Fruit fly (Drosophila melanogaster) whole organism: Measurements from ENCODE around the gene Bace.

Experiments used
- CG8478 ChIP-seq: fragments of >200 bp; optimal IDR thresholded peaks from 2 replicates; lab custom pipeline; 2018; ENCODE audit warnings: inconsistent platforms
- Dll ChIP-seq: fragments of >200 bp; optimal IDR thresholded peaks from 2 replicates; lab custom pipeline; 2017
- EcR ChIP-seq, 2 experiments: fragments of >200 bp; optimal IDR thresholded peaks; 2 replicates each; lab custom pipeline; 2017; ENCODE audit warnings: missing biosample characterization in 2 of 2, missing genetic modification characterization in 2 of 2, missing genetic modification reagents in 2 of 2
- pan ChIP-seq: fragments of >200 bp; optimal IDR thresholded peaks from 2 replicates; lab custom pipeline; 2017
- psq ChIP-seq: fragments of >200 bp; optimal IDR thresholded peaks from 2 replicates; lab custom pipeline; 2017
- usp ChIP-seq: fragments of >200 bp; optimal IDR thresholded peaks from 2 replicates; lab custom pipeline; 2017; ENCODE audit warnings: missing biosample characterization, missing genetic modification characterization, mixed read lengths

Gene Bace

dm6 chr2L:8496269-8496668 is at the start of gene Bace:
TSS of gene Bace (minus strand) at chr2L:8496307.
- TF ChIP-seq EcR (GFP tag; optimal IDR thresholded peaks at IDR 0.05; lab: Kevin White, UChicago) (no peak), CG8478 (lab: Kevin White, UChicago) (no peak), psq (lab: Kevin White, UChicago) (no peak), Dll (no peak), usp (GFP tag; lab: Kevin White, UChicago) (no peak), pan (lab: Kevin White, UChicago) (no peak)

dm6 chr2L:8545393-8546100 is 49.4 kb upstream of the Bace start:
- TF ChIP-seq CG8478 (lab: Kevin White, UChicago) (no peak), usp (GFP tag; lab: Kevin White, UChicago) (no peak), EcR (GFP tag; optimal IDR thresholded peaks at IDR 0.05; lab: Kevin White, UChicago) (no peak), psq (lab: Kevin White, UChicago) (no peak), Dll (no peak), pan (lab: Kevin White, UChicago) (no peak)

DNA sequence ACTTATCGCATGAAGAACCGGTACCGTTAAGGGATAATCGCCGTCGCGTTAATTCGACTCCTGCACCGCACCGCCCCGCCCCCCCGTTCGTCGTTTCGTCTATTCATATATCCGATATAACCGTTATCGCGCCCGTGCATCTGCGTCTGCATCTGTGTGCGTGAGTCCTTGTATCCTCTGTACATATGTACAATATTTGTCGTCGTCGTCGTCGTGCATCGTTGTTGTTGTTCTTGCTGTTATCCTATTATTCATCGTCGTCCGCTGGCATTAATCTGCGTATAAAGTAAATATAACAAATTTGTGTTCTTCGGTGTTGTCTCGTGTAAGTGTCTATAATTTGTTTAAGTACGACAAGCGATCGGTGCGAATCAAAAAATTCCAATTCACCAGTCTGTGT is 48.5 kb upstream of the Bace start:
- TF ChIP-seq psq (lab: Kevin White, UChicago), result no peak
- no peak for TF ChIP-seq usp (GFP tag; lab: Kevin White, UChicago)
- no peak for TF ChIP-seq CG8478 (lab: Kevin White, UChicago)
- no peak for TF ChIP-seq Dll
- TF ChIP-seq EcR (GFP tag; optimal IDR thresholded peaks at IDR 0.05; lab: Kevin White, UChicago), result no peak
- no peak for TF ChIP-seq pan (lab: Kevin White, UChicago)

DNA sequence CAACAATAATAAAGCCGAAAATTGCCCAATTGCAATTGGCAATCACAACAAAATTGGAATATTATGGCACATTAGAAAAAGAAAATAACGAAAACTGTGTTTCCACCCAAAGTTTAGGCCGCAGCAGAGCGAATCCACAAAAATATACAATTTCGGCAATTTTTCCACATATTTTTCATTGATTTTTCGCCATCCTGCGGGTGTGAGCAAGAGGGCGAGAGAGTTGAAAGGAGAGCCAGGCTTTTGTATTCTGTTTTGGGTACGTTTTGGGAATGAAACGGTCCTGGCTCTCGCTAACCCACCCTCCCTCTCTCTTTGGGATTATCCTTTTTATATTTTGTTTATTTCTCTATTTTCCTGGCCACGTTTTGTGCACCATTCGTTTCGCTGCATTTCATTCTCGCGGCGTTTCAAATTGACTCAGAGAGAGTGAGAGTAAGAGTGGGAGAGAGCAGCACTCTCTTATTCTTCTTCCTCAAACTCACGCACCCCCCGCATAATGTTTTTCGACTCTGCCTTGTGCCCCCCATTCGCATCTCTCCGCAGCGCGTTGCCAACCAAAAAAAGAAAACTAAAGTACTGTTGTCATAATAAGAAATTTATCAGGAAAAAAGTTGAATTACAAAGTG is 47.7 kb upstream of the Bace start:
- TF ChIP-seq psq (lab: Kevin White, UChicago) (no peak), EcR (GFP tag; optimal IDR thresholded peaks at IDR 0.05; lab: Kevin White, UChicago) (no peak), usp (GFP tag; lab: Kevin White, UChicago) (no peak), CG8478 (lab: Kevin White, UChicago) (no peak), Dll (no peak), pan (lab: Kevin White, UChicago) (no peak)

DNA sequence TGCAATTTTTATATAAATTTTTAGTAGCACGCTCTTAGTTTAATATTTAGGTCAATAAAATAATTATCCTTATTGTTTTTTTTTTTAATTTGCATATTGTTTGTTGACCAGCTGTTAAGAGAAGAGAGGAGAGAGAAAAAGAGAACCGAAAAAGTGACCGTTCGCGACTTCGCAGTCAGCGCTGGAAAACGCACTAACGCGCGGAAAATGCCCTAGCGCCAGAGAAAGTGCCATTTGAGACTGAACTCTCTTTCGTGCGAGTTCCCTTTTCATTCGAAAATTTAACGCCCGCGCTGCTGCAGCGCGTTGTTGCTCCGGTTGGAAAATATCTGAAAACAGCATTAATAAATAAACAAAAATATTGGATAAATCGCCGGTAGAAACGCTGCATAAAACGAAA is 47.0 kb upstream of the Bace start:
- no peak for TF ChIP-seq psq (lab: Kevin White, UChicago)
- no peak for TF ChIP-seq usp (GFP tag; lab: Kevin White, UChicago)
- no peak for TF ChIP-seq CG8478 (lab: Kevin White, UChicago)
- no peak for TF ChIP-seq pan (lab: Kevin White, UChicago)
- TF ChIP-seq Dll, result no peak
- no peak for TF ChIP-seq EcR (GFP tag; optimal IDR thresholded peaks at IDR 0.05; lab: Kevin White, UChicago)

DNA sequence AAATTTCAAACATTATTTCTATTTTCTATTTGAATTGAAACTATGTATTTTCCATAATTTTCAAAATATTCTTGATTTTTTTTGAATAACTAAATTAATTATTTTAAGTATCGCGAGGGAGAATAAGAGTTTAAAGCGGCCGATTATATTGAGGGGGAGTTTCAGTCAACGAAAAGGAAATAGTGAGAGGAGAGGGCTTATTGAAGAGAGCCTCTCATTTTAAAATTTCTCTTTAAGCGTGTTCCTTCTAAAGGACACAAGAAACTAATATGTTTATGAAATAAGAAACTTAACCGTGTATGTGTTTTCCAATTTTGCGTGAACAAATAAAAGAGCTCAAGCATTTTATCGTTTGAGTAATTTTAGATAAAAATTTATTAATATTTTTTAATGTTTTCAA is 46.5 kb upstream of the Bace start:
- TF ChIP-seq CG8478 (lab: Kevin White, UChicago), result no peak
- TF ChIP-seq pan (lab: Kevin White, UChicago), result no peak
- no peak for TF ChIP-seq usp (GFP tag; lab: Kevin White, UChicago)
- no peak for TF ChIP-seq Dll
- no peak for TF ChIP-seq EcR (GFP tag; optimal IDR thresholded peaks at IDR 0.05; lab: Kevin White, UChicago)
- TF ChIP-seq psq (lab: Kevin White, UChicago), result no peak

dm6 chr2L:8542234-8542572 is 46.1 kb upstream of the Bace start:
- TF ChIP-seq psq (lab: Kevin White, UChicago) (no peak), EcR (GFP tag; optimal IDR thresholded peaks at IDR 0.05; lab: Kevin White, UChicago) (no peak), Dll (no peak), usp (GFP tag; lab: Kevin White, UChicago) (no peak), pan (lab: Kevin White, UChicago) (no peak), CG8478 (lab: Kevin White, UChicago) (no peak)

DNA sequence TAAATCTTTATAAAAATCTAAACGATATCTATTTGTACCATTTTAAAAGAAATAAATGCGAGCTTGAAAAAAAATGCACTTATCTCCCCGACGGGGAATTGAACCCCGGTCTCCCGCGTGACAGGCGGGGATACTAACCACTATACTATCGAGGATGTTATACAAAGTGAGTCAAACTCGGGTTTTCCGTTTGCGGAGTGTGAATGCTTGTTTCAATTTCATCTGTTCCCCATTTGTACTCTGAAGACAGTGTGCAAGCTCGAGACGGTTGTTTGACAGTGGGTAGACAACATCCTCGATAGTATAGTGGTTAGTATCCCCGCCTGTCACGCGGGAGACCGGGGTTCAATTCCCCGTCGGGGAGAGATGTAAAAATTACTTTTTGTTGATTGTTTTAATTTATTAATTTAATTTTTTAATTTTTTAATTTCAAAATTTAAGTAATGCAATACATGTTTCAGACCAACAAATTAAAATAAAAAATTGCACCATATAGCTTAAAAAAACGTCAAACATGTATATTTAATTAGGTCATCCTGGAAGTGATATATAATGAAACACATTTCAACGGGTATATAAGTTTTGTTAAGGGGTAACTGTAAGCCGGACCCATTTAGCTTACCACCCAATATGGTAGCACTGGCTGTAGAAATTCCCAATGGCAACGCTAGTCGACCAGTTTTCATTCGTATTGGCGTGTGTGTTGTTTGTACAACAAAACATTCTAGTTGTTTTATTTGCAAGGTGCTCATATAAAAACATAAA is 45.5 kb upstream of the Bace start, which contains the start of gene Sema1a:
TSS of gene Sema1a (plus strand) at position 679 of the 765 bp plus-strand sequence.
- TF ChIP-seq CG8478 (lab: Kevin White, UChicago) (no peak), psq (lab: Kevin White, UChicago) (no peak), usp (GFP tag; lab: Kevin White, UChicago) (no peak), pan (lab: Kevin White, UChicago) (peak; percentile 84), Dll (no peak), EcR (GFP tag; optimal IDR thresholded peaks at IDR 0.05; lab: Kevin White, UChicago) (no peak)

- TF ChIP-seq pan (lab: Kevin White, UChicago) (no peak), CG8478 (lab: Kevin White, UChicago) (no peak), usp (GFP tag; lab: Kevin White, UChicago) (no peak), EcR (GFP tag; optimal IDR thresholded peaks at IDR 0.05; lab: Kevin White, UChicago) (no peak), Dll (no peak), psq (lab: Kevin White, UChicago) (no peak)
These were observed 42.4 kb upstream of the Bace start for dm6 chr2L:8538449-8539050.

DNA sequence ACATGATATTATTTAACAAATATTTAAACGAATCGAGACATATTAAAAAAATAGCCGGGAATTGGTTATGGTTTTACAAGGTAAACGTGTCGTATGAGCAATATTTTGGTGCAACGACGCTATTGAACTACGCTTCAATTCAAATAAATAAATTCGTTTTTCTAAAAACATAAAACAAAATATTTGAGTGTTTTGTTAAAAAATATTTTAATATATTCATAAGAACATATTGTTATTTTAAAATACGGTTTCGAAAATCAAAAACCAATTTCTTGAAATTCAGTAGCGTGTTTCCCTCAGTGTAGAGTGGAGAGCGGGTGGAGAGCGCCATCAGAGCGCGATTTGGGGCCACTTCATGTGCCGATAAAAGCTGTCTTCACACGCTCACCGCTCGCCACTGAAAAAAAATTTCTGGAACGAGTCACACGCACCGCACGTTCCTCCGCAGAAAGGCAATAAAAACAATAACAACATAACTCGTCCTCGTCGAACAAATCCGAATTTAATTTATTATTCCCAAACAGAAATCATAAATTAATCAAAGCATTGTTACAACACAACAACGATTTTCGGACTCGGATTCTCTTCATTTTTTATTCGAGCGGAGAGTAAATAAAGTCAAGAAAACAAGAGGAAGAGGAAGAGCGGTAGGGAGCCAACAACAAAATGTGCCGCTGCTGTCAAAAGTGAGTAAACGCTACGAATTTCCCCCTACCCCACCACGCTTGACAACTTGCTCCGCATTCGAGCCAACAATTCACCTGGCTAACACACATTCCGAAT is 39.5 kb upstream of the Bace start:
- no peak for TF ChIP-seq usp (GFP tag; lab: Kevin White, UChicago)
- TF ChIP-seq EcR (GFP tag; optimal IDR thresholded peaks at IDR 0.05; lab: Kevin White, UChicago), result no peak
- no peak for TF ChIP-seq Dll
- no peak for TF ChIP-seq CG8478 (lab: Kevin White, UChicago)
